Worm (Caenorhabditis elegans): ENCODE measurements around the gene F28C6.10.

F28C6.10 gene

ce11 chrII:8616155-8616554 is 8.4 kb downstream of the F28C6.10 start:
- no peak for TF ChIP-seq unc-62 (GFP tag; optimal IDR thresholded peaks at IDR 0.05)

- no peak for TF ChIP-seq unc-62 (GFP tag; optimal IDR thresholded peaks at IDR 0.05)
These were observed 9.8 kb downstream of the F28C6.10 start, which contains the start of gene chhy-1 for ce11 chrII:8617516-8617915. Gene chhy-1 (minus strand): TSS chrII:8617616.

- no peak for TF ChIP-seq unc-62 (GFP tag; optimal IDR thresholded peaks at IDR 0.05)
These were observed 14.1 kb downstream of the F28C6.10 start, which contains the start of gene T22C8.3 for ce11 chrII:8621883-8622282. Gene T22C8.3 (minus strand): TSS chrII:8621983.

- no peak for TF ChIP-seq unc-62 (GFP tag; optimal IDR thresholded peaks at IDR 0.05)
These were observed 15.6 kb downstream of the F28C6.10 start, which contains the start of gene T22C8.4 for ce11 chrII:8623396-8623795. Gene T22C8.4 (minus strand): TSS chrII:8623496.

- no peak for TF ChIP-seq unc-62 (GFP tag; optimal IDR thresholded peaks at IDR 0.05)
These were observed 17.4 kb downstream of the F28C6.10 start, which contains the start of gene sptf-2 for ce11 chrII:8625163-8625562. Gene sptf-2 (plus strand): TSS chrII:8625459.

- TF ChIP-seq unc-62 (GFP tag; optimal IDR thresholded peaks at IDR 0.05) = no peak
These were observed 18.8 kb downstream of the F28C6.10 start for ce11 chrII:8626598-8626997.

ce11 chrII:8627907-8628306 is 20.1 kb downstream of the F28C6.10 start:
- TF ChIP-seq unc-62 (GFP tag; optimal IDR thresholded peaks at IDR 0.05) = no peak

- no peak for TF ChIP-seq unc-62 (GFP tag; optimal IDR thresholded peaks at IDR 0.05)
These were observed 22.3 kb downstream of the F28C6.10 start, which contains the start of gene T22C8.6 for ce11 chrII:8630088-8630487. Gene T22C8.6 (minus strand): TSS chrII:8630281.

- TF ChIP-seq unc-62 (GFP tag; optimal IDR thresholded peaks at IDR 0.05) = no peak
These were observed 24.0 kb downstream of the F28C6.10 start for ce11 chrII:8631766-8632165.

ce11 chrII:8634386-8634785 is 26.6 kb downstream of the F28C6.10 start, which contains the start of gene cutl-12:
Gene cutl-12 (minus strand): TSS chrII:8634486.
- TF ChIP-seq unc-62 (GFP tag; optimal IDR thresholded peaks at IDR 0.05) = no peak

ce11 chrII:8637615-8638014 is 29.9 kb downstream of the F28C6.10 start, which contains the start of gene vab-9:
Gene vab-9 (minus strand): TSS chrII:8637715.
- no peak for TF ChIP-seq unc-62 (GFP tag; optimal IDR thresholded peaks at IDR 0.05)

- TF ChIP-seq unc-62 (GFP tag; optimal IDR thresholded peaks at IDR 0.05) = no peak
These were observed 31.8 kb downstream of the F28C6.10 start for ce11 chrII:8639553-8639952.

- no peak for TF ChIP-seq unc-62 (GFP tag; optimal IDR thresholded peaks at IDR 0.05)
These were observed 32.7 kb downstream of the F28C6.10 start for ce11 chrII:8640503-8640902.

- TF ChIP-seq unc-62 (GFP tag; optimal IDR thresholded peaks at IDR 0.05) = no peak
These were observed 33.4 kb downstream of the F28C6.10 start, which contains the start of gene D2085.7 for ce11 chrII:8641131-8641530. Gene D2085.7 (plus strand): TSS chrII:8641381.

- TF ChIP-seq unc-62 (GFP tag; optimal IDR thresholded peaks at IDR 0.05) = no peak
These were observed 34.6 kb downstream of the F28C6.10 start for ce11 chrII:8642376-8642775.

ce11 chrII:8643627-8644356 is 36.0 kb downstream of the F28C6.10 start:
- TF ChIP-seq unc-62 (GFP tag; optimal IDR thresholded peaks at IDR 0.05) = no peak

ce11 chrII:8646437-8646836 is 38.7 kb downstream of the F28C6.10 start:
- TF ChIP-seq unc-62 (GFP tag; optimal IDR thresholded peaks at IDR 0.05) = no peak

All from whole organism, dauer.